Worm (Caenorhabditis elegans): ENCODE measurements around the gene F36G3.1.

ce11 chrX:9774323-9774722 lies 14.7 kb downstream of the F36G3.1 start, which contains the start of gene T09B9.4:
- TF ChIP-seq pha-4 (tag; optimal IDR thresholded peaks at IDR 0.05) (no peak), nhr-2 (tag; optimal IDR thresholded peaks at IDR 0.05) (no peak), nhr-28 (tag; optimal IDR thresholded peaks at IDR 0.05) (no peak), unc-39 (tag; optimal IDR thresholded peaks at IDR 0.05) (no peak), ham-2 (GFP tag; optimal IDR thresholded peaks at IDR 0.05) (no peak), elt-3 (tag; optimal IDR thresholded peaks at IDR 0.05) (no peak), elt-1 (tag; optimal IDR thresholded peaks at IDR 0.05; ENCODE audit: borderline replicate concordance, insufficient read depth) (no peak), snpc-4 (tag; optimal IDR thresholded peaks at IDR 0.05) (no peak), lin-13 (tag; optimal IDR thresholded peaks at IDR 0.05) (no peak), lsy-2 (tag; optimal IDR thresholded peaks at IDR 0.05) (no peak)
